Fruit fly (Drosophila melanogaster): ENCODE results near the gene CG33965.
A peak's percentile ranks its signal among the peaks of the same experiment; 100 is the strongest.

Gene CG33965

DNA sequence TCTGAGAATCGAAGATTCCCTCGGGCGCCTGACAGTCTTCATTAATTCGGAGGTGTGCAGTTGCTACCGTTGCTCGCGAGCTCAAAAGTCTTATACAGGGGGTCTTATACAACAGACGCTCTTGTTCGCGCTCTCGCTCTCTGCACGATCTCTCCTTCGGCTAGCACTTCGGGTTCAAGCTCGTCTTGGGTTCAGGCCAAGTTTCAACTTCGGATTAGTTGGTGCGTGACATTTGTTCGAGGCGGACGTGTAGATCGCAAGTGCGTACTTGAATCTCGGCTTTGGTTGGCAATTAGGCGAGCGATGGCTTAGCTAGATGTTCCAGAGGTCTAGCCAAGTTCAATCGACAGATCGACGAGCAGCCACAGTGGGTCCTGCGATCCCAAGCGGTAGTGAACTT, 24.5 kb upstream of the CG33965 start (continued):
- TF ChIP-seq CG8944 (GFP tag; optimal IDR thresholded peaks at IDR 0.05) (no peak), vfl (GFP tag; optimal IDR thresholded peaks at IDR 0.05) (no peak), psq (GFP tag; optimal IDR thresholded peaks at IDR 0.05) (no peak), ranshi (GFP tag; IDR thresholded peaks at IDR 0.05) (no peak), gcm (GFP tag; optimal IDR thresholded peaks at IDR 0.05) (no peak), slp2 (GFP tag; optimal IDR thresholded peaks at IDR 0.05) (no peak), kni (GFP tag; optimal IDR thresholded peaks at IDR 0.05) (no peak), Doc2 (GFP tag; IDR thresholded peaks at IDR 0.05) (no peak), Max (GFP tag; optimal IDR thresholded peaks at IDR 0.05) (no peak), CG1602 (GFP tag; optimal IDR thresholded peaks at IDR 0.05) (no peak), mirr (GFP tag; optimal IDR thresholded peaks at IDR 0.05) (no peak), CG31224 (GFP tag; IDR thresholded peaks at IDR 0.05) (no peak), ken (GFP tag; IDR thresholded peaks at IDR 0.05) (no peak), pfk (GFP tag; optimal IDR thresholded peaks at IDR 0.05) (no peak), CG16863 (GFP tag; optimal IDR thresholded peaks at IDR 0.05) (no peak), Tbp (GFP tag; optimal IDR thresholded peaks at IDR 0.05) (no peak), CG11723 (GFP tag; optimal IDR thresholded peaks at IDR 0.05) (no peak), ind (GFP tag; optimal IDR thresholded peaks at IDR 0.05) (no peak), CG2202 (tag; optimal IDR thresholded peaks at IDR 0.05) (no peak), CG14014 (GFP tag; IDR thresholded peaks at IDR 0.05) (no peak), CG8290 (GFP tag; optimal IDR thresholded peaks at IDR 0.05) (no peak), CG8290 (tag; optimal IDR thresholded peaks at IDR 0.05) (peak in 1 of 2 experiments; percentile 7), CG11696 (GFP tag; IDR thresholded peaks at IDR 0.05) (no peak), CG30403 (GFP tag; optimal IDR thresholded peaks at IDR 0.05) (no peak), unpg (GFP tag; optimal IDR thresholded peaks at IDR 0.05) (no peak), Trl (optimal IDR thresholded peaks at IDR 0.05) (peak; percentile 57 to 59), Trl (GFP tag; optimal IDR thresholded peaks at IDR 0.05) (no peak), CG6689 (GFP tag; IDR thresholded peaks at IDR 0.05) (no peak), ci (GFP tag; IDR thresholded peaks at IDR 0.05) (peak; percentile 52; the same call in 1 of the 3 replicates), CG2120 (GFP tag; optimal IDR thresholded peaks at IDR 0.05) (no peak), CG16815 (GFP tag; optimal IDR thresholded peaks at IDR 0.05) (no peak), Bteb2 (GFP tag; optimal IDR thresholded peaks at IDR 0.05) (no peak), CG12155 (GFP tag; optimal IDR thresholded peaks at IDR 0.05) (no peak), CG12942 (GFP tag; optimal IDR thresholded peaks at IDR 0.05) (no peak), tin (GFP tag; optimal IDR thresholded peaks at IDR 0.05) (no peak), Xbp1 (GFP tag; optimal IDR thresholded peaks at IDR 0.05) (no peak), cas (GFP tag; IDR thresholded peaks at IDR 0.05) (no peak), Antp (GFP tag; optimal IDR thresholded peaks at IDR 0.05) (no peak), Opbp (GFP tag; IDR thresholded peaks at IDR 0.05; ENCODE audit: partially characterized antibody) (0 out of 3 replicates have a peak, but pooled peaks have one; percentile 48), pros (GFP tag; optimal IDR thresholded peaks at IDR 0.05) (peak; percentile 28), CG12769 (tag; optimal IDR thresholded peaks at IDR 0.05) (peak; percentile 64), Stat92E (GFP tag; optimal IDR thresholded peaks at IDR 0.05) (no peak), CG2678 (tag; optimal IDR thresholded peaks at IDR 0.05) (no peak), fd3F (GFP tag; optimal IDR thresholded peaks at IDR 0.05) (no peak), chinmo (GFP tag; IDR thresholded peaks at IDR 0.05; ENCODE audit: partially characterized antibody) (peak; percentile 77; the same call in 2 of the 4 replicates), wek (GFP tag; optimal IDR thresholded peaks at IDR 0.05) (no peak), Ravus (GFP tag; IDR thresholded peaks at IDR 0.05) (no peak), Rx (GFP tag; IDR thresholded peaks at IDR 0.05) (no peak), CG9817 (tag; optimal IDR thresholded peaks at IDR 0.05) (no peak), Atf3 (GFP tag; optimal IDR thresholded peaks at IDR 0.05) (no peak), Hmr (GFP tag; optimal IDR thresholded peaks at IDR 0.05) (no peak), CG2129 (GFP tag; IDR thresholded peaks at IDR 0.05; ENCODE audit: partially characterized antibody) (no peak), NK7.1 (GFP tag; optimal IDR thresholded peaks at IDR 0.05) (no peak)
